Fruit fly (Drosophila melanogaster): ENCODE measurements around the gene CG8915.

The CG8915 gene

DNA sequence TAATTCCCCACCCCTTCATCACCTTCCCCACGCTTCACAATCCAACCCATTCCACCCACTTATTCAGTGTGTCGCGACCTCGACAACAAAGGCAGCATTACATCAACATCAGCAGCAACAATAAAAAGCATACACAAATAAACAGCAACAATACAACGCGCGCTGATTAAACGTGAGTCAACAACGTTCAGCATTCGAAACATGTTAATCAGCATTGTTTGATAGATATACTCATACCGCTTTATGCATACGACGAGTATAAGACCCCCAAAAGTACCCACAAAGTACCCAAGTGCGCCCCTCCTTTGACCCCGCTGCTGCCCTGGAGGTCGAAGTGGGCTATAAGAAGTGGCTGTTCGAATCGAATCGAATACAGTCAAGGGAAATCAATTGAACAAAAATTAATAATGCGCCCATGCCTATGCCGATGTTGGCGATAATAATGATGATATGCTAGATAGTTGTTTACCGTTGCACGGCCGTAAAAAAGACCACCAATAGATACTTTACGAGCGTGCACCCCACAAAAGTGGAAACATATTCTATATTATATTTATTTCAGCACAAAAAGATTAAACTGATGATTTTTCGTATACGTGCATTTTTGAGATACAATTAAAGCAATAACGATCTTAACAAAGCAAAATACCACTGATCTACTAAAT lies 49.5 kb upstream of the CG8915 start (continued):
- TF ChIP-seq CG12659 (GFP tag; optimal IDR thresholded peaks at IDR 0.05) (no peak), nom (GFP tag; optimal IDR thresholded peaks at IDR 0.05) (no peak), CG1529 (GFP tag; optimal IDR thresholded peaks at IDR 0.05) (no peak), Taf1 (GFP tag; IDR thresholded peaks at IDR 0.05) (no peak), zen (tag; optimal IDR thresholded peaks at IDR 0.05) (no peak), CG10209 (GFP tag; optimal IDR thresholded peaks at IDR 0.05) (no peak), nerfin-1 (tag; optimal IDR thresholded peaks at IDR 0.05) (no peak), sug (tag; optimal IDR thresholded peaks at IDR 0.05) (peak; percentile 63), CHES-1-like (GFP tag; optimal IDR thresholded peaks at IDR 0.05) (peak; percentile 32), CG9437 (GFP tag; optimal IDR thresholded peaks at IDR 0.05) (no peak), Six4 (GFP tag; optimal IDR thresholded peaks at IDR 0.05) (no peak), Scr (GFP tag; IDR thresholded peaks at IDR 0.05; ENCODE audit: partially characterized antibody) (no peak), CG6854 (GFP tag; optimal IDR thresholded peaks at IDR 0.05) (no peak), CG1233 (GFP tag; optimal IDR thresholded peaks at IDR 0.05) (no peak), sr (GFP tag; IDR thresholded peaks at IDR 0.05) (no peak), Mrtf (GFP tag; IDR thresholded peaks at IDR 0.05) (no peak)

DNA sequence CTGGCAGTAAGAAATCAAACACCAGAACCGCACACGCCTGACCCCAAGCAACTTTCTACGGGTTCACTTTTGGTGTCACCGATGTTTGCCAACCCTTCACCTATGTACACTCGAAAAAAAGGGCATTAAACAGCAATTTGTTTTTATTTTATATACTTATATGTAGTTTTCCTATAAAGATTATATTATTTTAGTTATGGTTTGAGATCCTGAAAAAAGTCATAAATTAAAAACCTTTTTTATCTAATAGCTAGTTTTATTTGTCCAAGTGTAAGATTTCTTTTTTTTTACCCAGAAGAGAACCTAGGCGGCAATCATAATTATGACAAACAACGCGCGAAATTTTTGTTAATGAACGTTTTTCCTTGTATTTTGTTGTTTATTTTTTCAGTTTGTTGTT lies 48.6 kb upstream of the CG8915 start:
- TF ChIP-seq CoRest (tag; optimal IDR thresholded peaks at IDR 0.05) (peak; percentile 20), gsb-n (tag; optimal IDR thresholded peaks at IDR 0.05) (peak; percentile 1), CG6689 (GFP tag; IDR thresholded peaks at IDR 0.05) (peak; percentile 52; the same call in 1 of the 2 replicates), yki (optimal IDR thresholded peaks at IDR 0.05) (no peak), ems (GFP tag; optimal IDR thresholded peaks at IDR 0.05) (no peak), CG17802 (tag; optimal IDR thresholded peaks at IDR 0.05) (no peak), scrt (GFP tag; optimal IDR thresholded peaks at IDR 0.05) (no peak), Dfd (GFP tag; optimal IDR thresholded peaks at IDR 0.05) (no peak), CG13775 (GFP tag; optimal IDR thresholded peaks at IDR 0.05) (peak; percentile 8), CG1529 (GFP tag; optimal IDR thresholded peaks at IDR 0.05) (no peak), CG6175 (GFP tag; IDR thresholded peaks at IDR 0.05) (no peak), CG7987 (GFP tag; optimal IDR thresholded peaks at IDR 0.05) (no peak), Oaz (GFP tag; IDR thresholded peaks at IDR 0.05) (no peak), CG18764 (GFP tag; optimal IDR thresholded peaks at IDR 0.05) (no peak), Med (GFP tag) (peak; percentile 37), chinmo (GFP tag; IDR thresholded peaks at IDR 0.05; ENCODE audit: partially characterized antibody) (no peak), mld (GFP tag; IDR thresholded peaks at IDR 0.05; ENCODE audit: partially characterized antibody) (no peak), CG12236 (GFP tag; optimal IDR thresholded peaks at IDR 0.05) (no peak), CG12769 (tag; optimal IDR thresholded peaks at IDR 0.05) (no peak), CG13424 (tag; optimal IDR thresholded peaks at IDR 0.05) (peak; percentile 62), CG32767 (GFP tag; IDR thresholded peaks at IDR 0.05) (0 out of 2 replicates have a peak, but pooled peaks have one; percentile 39), ftz-f1 (GFP tag; optimal IDR thresholded peaks at IDR 0.05) (no peak), ranshi (GFP tag; IDR thresholded peaks at IDR 0.05) (peak; percentile 65), pho (GFP tag; optimal IDR thresholded peaks at IDR 0.05) (no peak), CG3407 (GFP tag; optimal IDR thresholded peaks at IDR 0.05) (no peak), CG16813 (GFP tag; IDR thresholded peaks at IDR 0.05; ENCODE audit: partially characterized antibody) (no peak), CG11504 (tag; optimal IDR thresholded peaks at IDR 0.05) (peak; percentile 79), bbx (GFP tag; IDR thresholded peaks at IDR 0.05; ENCODE audit: partially characterized antibody) (no peak), crp (GFP tag; optimal IDR thresholded peaks at IDR 0.05) (no peak), sqz (GFP tag; optimal IDR thresholded peaks at IDR 0.05) (peak; percentile 22), rib (GFP tag; IDR thresholded peaks at IDR 0.05) (no peak), Nf-YB (GFP tag; optimal IDR thresholded peaks at IDR 0.05) (no peak), CG3838 (GFP tag; optimal IDR thresholded peaks at IDR 0.05) (no peak), CG3995 (GFP tag; optimal IDR thresholded peaks at IDR 0.05) (no peak)
